Worm (Caenorhabditis elegans) whole organism, early embryonic: ENCODE measurements around the gene srsx-31.

Source experiments
- B0310.2 ChIP-seq: sonication (generic microtip); optimal IDR thresholded peaks from 2 replicates; lab custom pipeline; 2016; ENCODE audit warnings: mild to moderate bottlenecking, missing genetic modification characterization, missing compliant biosample characterization
- F13C5.2 ChIP-seq: sonication (generic microtip); optimal IDR thresholded peaks from 2 replicates; lab custom pipeline; 2017; ENCODE audit warnings: mild to moderate bottlenecking, missing genetic modification characterization, inconsistent platforms, missing compliant biosample characterization
- aly-1 ChIP-seq: sonication (generic microtip); optimal IDR thresholded peaks from 2 replicates; lab custom pipeline; 2016; ENCODE audit warnings: missing genetic modification characterization, missing compliant biosample characterization
- ama-1 ChIP-seq: fragments of 150-350 bp; optimal IDR thresholded peaks from 2 replicates; lab custom pipeline; 2014
- ceh-13 ChIP-seq: fragments of 200-800 bp; sonication (Bioruptor generic); optimal IDR thresholded peaks from 2 replicates; lab custom pipeline; 2018; ENCODE audit warnings: mild to moderate bottlenecking, missing genetic modification characterization, missing compliant biosample characterization
- ceh-36 ChIP-seq: sonication (generic microtip); optimal IDR thresholded peaks from 2 replicates; lab custom pipeline; 2016; ENCODE audit warnings: missing genetic modification characterization, inconsistent platforms, missing compliant biosample characterization
- ets-7 ChIP-seq: sonication (generic microtip); optimal IDR thresholded peaks from 2 replicates; lab custom pipeline; 2016; ENCODE audit warnings: missing genotype, missing genetic modification characterization, missing compliant biosample characterization
- flt-1 ChIP-seq: fragments of 200-800 bp; sonication (Bioruptor generic); IDR thresholded peaks from 2 replicates; pipeline ENCODE4 v1.3.6; 2022; ENCODE audit warnings: missing genetic modification characterization, missing compliant biosample characterization
- hmbx-1 ChIP-seq: sonication (generic microtip); optimal IDR thresholded peaks from 2 replicates; lab custom pipeline; 2016; ENCODE audit warnings: mild to moderate bottlenecking, missing genetic modification characterization, missing compliant biosample characterization
- hmg-4 ChIP-seq: fragments of 200-800 bp; sonication (Bioruptor generic); optimal IDR thresholded peaks from 2 replicates; lab custom pipeline; 2018; ENCODE audit warnings: mild to moderate bottlenecking, missing genetic modification characterization, missing compliant biosample characterization
- hnd-1 ChIP-seq: sonication (generic microtip); optimal IDR thresholded peaks from 2 replicates; lab custom pipeline; 2016; ENCODE audit warnings: missing genetic modification characterization, missing compliant biosample characterization
- pes-1 ChIP-seq: fragments of 200-800 bp; sonication (Bioruptor generic); IDR thresholded peaks from 2 replicates; pipeline ENCODE4 v1.3.6; 2022; ENCODE audit warnings: missing genetic modification reagents, missing genetic modification characterization, missing compliant biosample characterization
- scrt-1 ChIP-seq: fragments of 200-800 bp; sonication (Bioruptor generic); IDR thresholded peaks from 2 replicates; pipeline ENCODE4 v1.3.6; 2022; ENCODE audit warnings: missing genetic modification characterization, missing compliant biosample characterization
- sea-1 ChIP-seq: fragments of 200-800 bp; sonication (Bioruptor generic); conservative IDR thresholded peaks from 2 replicates; pipeline ENCODE4 v1.3.6; 2022; ENCODE audit warnings: missing genetic modification characterization, missing compliant biosample characterization
- tbx-11 ChIP-seq: fragments of 200-800 bp; sonication (Bioruptor generic); IDR thresholded peaks from 2 replicates; pipeline ENCODE4 v1.3.6; 2022; ENCODE audit warnings: missing genetic modification characterization, missing compliant biosample characterization
- tbx-37 ChIP-seq: fragments of 200-800 bp; sonication (Bioruptor generic); conservative IDR thresholded peaks from 2 replicates; pipeline ENCODE4 v1.3.6; 2022; ENCODE audit warnings: missing genetic modification reagents, missing genetic modification characterization, missing compliant biosample characterization
- tra-4 ChIP-seq: sonication (generic microtip); optimal IDR thresholded peaks from 2 replicates; lab custom pipeline; 2017; ENCODE audit warnings: missing genetic modification characterization, missing compliant biosample characterization

srsx-31 gene

DNA sequence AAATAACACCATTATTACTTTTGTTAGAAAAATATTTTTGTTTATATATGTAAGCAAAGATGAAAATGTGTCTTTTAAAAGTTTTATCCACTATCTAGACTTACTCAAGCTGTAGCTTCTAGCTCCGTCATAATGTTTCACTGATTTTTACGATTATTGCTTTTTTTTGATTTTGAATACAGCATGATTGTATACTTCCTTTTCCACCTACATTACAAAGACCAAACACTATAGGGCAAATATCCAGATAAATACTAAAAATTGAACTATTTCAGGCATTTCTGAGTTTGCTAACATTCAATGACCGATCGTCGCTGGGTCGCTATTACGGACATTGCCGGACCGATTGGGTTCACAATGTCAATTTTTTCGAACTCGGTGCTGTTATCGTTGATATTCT lies 11.8 kb upstream of the srsx-31 start, which contains the start of gene str-116:
Gene str-116, plus strand, starts transcription at position 301 of the 400 bp plus-strand sequence.
- TF ChIP-seq B0310.2 (tag; lab: Kevin White, UChicago) (no peak), ceh-13 (GFP tag; lab: Kevin White, UChicago) (no peak), tbx-37 (GFP tag; lab: Robert Waterston, UW) (no peak), ets-7 (tag; lab: Kevin White, UChicago) (no peak), tra-4 (tag; lab: Kevin White, UChicago) (no peak), tbx-11 (no peak), flt-1 (GFP tag; lab: Robert Waterston, UW) (no peak)

- TF ChIP-seq scrt-1 (GFP tag; lab: Robert Waterston, UW) (no peak), hnd-1 (no peak), tbx-37 (GFP tag; lab: Robert Waterston, UW) (no peak), ama-1 (lab: Kevin White, UChicago) (no peak)
Observed at ce11 chrV:11265482-11265881, 10.6 kb upstream of the srsx-31 start, which contains the start of gene cln-3.1. Gene cln-3.1, minus strand, starts transcription at chrV:11265652.

DNA sequence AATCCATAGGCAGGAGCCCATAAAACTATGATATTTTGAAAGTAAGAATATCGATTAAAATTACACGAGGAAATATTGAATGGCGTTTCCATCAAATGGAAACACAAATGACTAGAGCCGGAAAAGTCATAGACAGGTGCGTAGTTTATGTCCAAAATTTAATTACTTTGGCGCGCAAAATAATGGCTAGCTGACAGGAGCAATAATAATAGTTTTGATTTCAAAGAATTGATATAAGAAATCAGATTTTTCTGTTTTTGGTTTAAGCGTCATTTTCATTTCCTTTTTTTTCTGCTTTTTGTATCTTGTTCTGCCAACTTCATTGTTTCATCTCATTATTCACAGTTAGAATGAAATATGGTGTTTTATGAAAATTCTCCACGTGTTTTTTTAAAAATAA lies 8.1 kb upstream of the srsx-31 start, which contains the start of gene F07B10.4:
Gene F07B10.4, minus strand, starts transcription at position 101 of the 400 bp plus-strand sequence.
- TF ChIP-seq scrt-1 (GFP tag; lab: Robert Waterston, UW) = no peak
- no peak for TF ChIP-seq ceh-13 (GFP tag; lab: Kevin White, UChicago)
- no peak for TF ChIP-seq aly-1 (tag; lab: Kevin White, UChicago)
- TF ChIP-seq B0310.2 (tag; lab: Kevin White, UChicago) = no peak
- no peak for TF ChIP-seq ets-7 (tag; lab: Kevin White, UChicago)
- no peak for TF ChIP-seq flt-1 (GFP tag; lab: Robert Waterston, UW)
- TF ChIP-seq hmbx-1 (tag; lab: Kevin White, UChicago) = no peak
- no peak for TF ChIP-seq hmg-4
- no peak for TF ChIP-seq ama-1 (lab: Kevin White, UChicago)

ce11 chrV:11260622-11261021 lies 5.7 kb upstream of the srsx-31 start, which contains the start of gene F07B10.7:
Gene F07B10.7, minus strand, starts transcription at chrV:11260722.
- TF ChIP-seq B0310.2 (tag; lab: Kevin White, UChicago) (no peak), tbx-37 (GFP tag; lab: Robert Waterston, UW) (no peak), pes-1 (GFP tag; lab: Robert Waterston, UW) (no peak), hnd-1 (no peak), hmg-4 (no peak), ets-7 (tag; lab: Kevin White, UChicago) (no peak), sea-1 (GFP tag; lab: Robert Waterston, UW) (no peak), tra-4 (tag; lab: Kevin White, UChicago) (no peak), flt-1 (GFP tag; lab: Robert Waterston, UW) (no peak), ceh-13 (GFP tag; lab: Kevin White, UChicago) (no peak), scrt-1 (GFP tag; lab: Robert Waterston, UW) (no peak), ama-1 (lab: Kevin White, UChicago) (no peak), F13C5.2 (tag; lab: Kevin White, UChicago) (no peak), hmbx-1 (tag; lab: Kevin White, UChicago) (no peak), tbx-11 (no peak), ceh-36 (tag; lab: Kevin White, UChicago) (no peak), aly-1 (tag; lab: Kevin White, UChicago) (no peak)

DNA sequence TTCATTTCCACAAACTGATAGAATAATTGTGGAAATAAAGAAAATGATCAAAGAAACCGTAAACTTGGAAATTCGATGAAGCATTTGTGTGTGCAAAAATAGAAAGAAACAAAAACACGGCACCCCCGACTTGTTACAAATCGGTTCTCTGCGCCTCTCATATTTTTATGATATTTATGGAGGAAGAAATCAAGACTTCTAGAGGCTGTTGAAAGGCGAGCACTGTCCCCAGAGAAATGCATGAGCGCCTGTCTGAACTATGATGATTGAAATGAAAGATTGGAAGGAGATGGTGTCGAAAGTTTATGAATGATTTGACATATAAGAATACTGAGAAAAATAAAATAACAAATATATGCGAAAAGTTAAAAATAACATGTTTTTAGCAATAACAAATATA lies 4.0 kb upstream of the srsx-31 start, which contains the start of gene lgc-36:
Gene lgc-36, minus strand, starts transcription at position 101 of the 400 bp plus-strand sequence.
- TF ChIP-seq flt-1 (GFP tag; lab: Robert Waterston, UW) = no peak
- no peak for TF ChIP-seq tbx-11
- no peak for TF ChIP-seq hmg-4
- TF ChIP-seq F13C5.2 (tag; lab: Kevin White, UChicago) = no peak
- no peak for TF ChIP-seq B0310.2 (tag; lab: Kevin White, UChicago)
- TF ChIP-seq sea-1 (GFP tag; lab: Robert Waterston, UW) = no peak

ce11 chrV:11252429-11252828 lies 2.5 kb downstream of the srsx-31 start, which contains the start of gene srsx-33:
Gene srsx-33, minus strand, starts transcription at chrV:11252529.
- TF ChIP-seq pes-1 (GFP tag; lab: Robert Waterston, UW) (no peak), scrt-1 (GFP tag; lab: Robert Waterston, UW) (no peak), sea-1 (GFP tag; lab: Robert Waterston, UW) (no peak), hmg-4 (no peak), hnd-1 (no peak), ceh-36 (tag; lab: Kevin White, UChicago) (no peak), tbx-37 (GFP tag; lab: Robert Waterston, UW) (no peak), flt-1 (GFP tag; lab: Robert Waterston, UW) (no peak), tbx-11 (no peak), hmbx-1 (tag; lab: Kevin White, UChicago) (no peak), ets-7 (tag; lab: Kevin White, UChicago) (no peak), tra-4 (tag; lab: Kevin White, UChicago) (no peak), B0310.2 (tag; lab: Kevin White, UChicago) (no peak), aly-1 (tag; lab: Kevin White, UChicago) (no peak), ceh-13 (GFP tag; lab: Kevin White, UChicago) (no peak), F13C5.2 (tag; lab: Kevin White, UChicago) (no peak), ama-1 (lab: Kevin White, UChicago) (no peak)

ce11 chrV:11251798-11252197 lies 3.1 kb downstream of the srsx-31 start:
- TF ChIP-seq aly-1 (tag; lab: Kevin White, UChicago) (no peak), ama-1 (lab: Kevin White, UChicago) (no peak), tbx-11 (no peak), tbx-37 (GFP tag; lab: Robert Waterston, UW) (no peak), F13C5.2 (tag; lab: Kevin White, UChicago) (no peak), B0310.2 (tag; lab: Kevin White, UChicago) (no peak)
